Worm (Caenorhabditis elegans) whole organism, late embryonic: ENCODE results near the gene ZC302.3.

Experiments
- ahr-1 ChIP-seq: sonication (generic microtip); optimal IDR thresholded peaks from 2 replicates; lab custom pipeline; 2016; ENCODE audit warnings: missing genetic modification characterization, missing compliant biosample characterization
- ama-1 ChIP-seq: fragments of 150-350 bp; optimal IDR thresholded peaks from 2 replicates; lab custom pipeline; 2014
- ceh-14 ChIP-seq: sonication (generic microtip); optimal IDR thresholded peaks from 2 replicates; lab custom pipeline; 2016; ENCODE audit warnings: missing genotype, missing genetic modification characterization, missing compliant biosample characterization
- ceh-18 ChIP-seq: sonication (generic microtip); optimal IDR thresholded peaks from 2 replicates; lab custom pipeline; 2016; ENCODE audit warnings: missing genetic modification characterization, missing compliant biosample characterization
- ceh-22 ChIP-seq: sonication (generic microtip); optimal IDR thresholded peaks from 2 replicates; lab custom pipeline; 2017; ENCODE audit warnings: missing biosample characterization, missing genetic modification characterization
- ceh-24 ChIP-seq: sonication (generic microtip); optimal IDR thresholded peaks from 2 replicates; lab custom pipeline; 2016; ENCODE audit warnings: mild to moderate bottlenecking, missing genetic modification characterization, missing compliant biosample characterization
- ceh-31 ChIP-seq: sonication (generic microtip); optimal IDR thresholded peaks from 2 replicates; lab custom pipeline; 2016; ENCODE audit warnings: missing genetic modification characterization, missing compliant biosample characterization
- fkh-10 ChIP-seq: fragments of 150-350 bp; optimal IDR thresholded peaks from 2 replicates; lab custom pipeline; 2014; ENCODE audit warnings: missing biosample characterization, missing genetic modification reagents, missing genetic modification characterization
- hlh-30 ChIP-seq: sonication (generic microtip); optimal IDR thresholded peaks from 2 replicates; lab custom pipeline; 2017; ENCODE audit warnings: antibody characterized with exemption, missing genetic modification characterization, missing compliant biosample characterization; ENCODE audit not compliant: insufficient read depth
- pat-9 ChIP-seq: fragments of 200-800 bp; sonication (Bioruptor generic); optimal IDR thresholded peaks from 2 replicates; lab custom pipeline; 2018; ENCODE audit warnings: mild to moderate bottlenecking, missing genetic modification characterization, moderate library complexity, missing compliant biosample characterization
- unc-42 ChIP-seq: sonication (generic microtip); optimal IDR thresholded peaks from 2 replicates; lab custom pipeline; 2016; ENCODE audit warnings: missing genotype, missing genetic modification characterization, missing compliant biosample characterization
- unc-86 ChIP-seq: sonication (generic microtip); optimal IDR thresholded peaks from 2 replicates; lab custom pipeline; 2016; ENCODE audit warnings: missing genetic modification characterization, missing compliant biosample characterization

ce11 chrV:10691313-10691712 is 49.9 kb downstream of the ZC302.3 start:
- no peak for TF ChIP-seq ceh-14 (tag; lab: Kevin White, UChicago)
- TF ChIP-seq ceh-18 (tag; lab: Kevin White, UChicago), result no peak
- no peak for TF ChIP-seq ama-1
- no peak for TF ChIP-seq ahr-1 (tag; lab: Kevin White, UChicago)
- no peak for TF ChIP-seq ceh-24
- TF ChIP-seq unc-42 (tag; lab: Kevin White, UChicago), result no peak
- no peak for TF ChIP-seq hlh-30 (tag; lab: Kevin White, UChicago)
- TF ChIP-seq ceh-31, result no peak
- TF ChIP-seq ceh-22 (tag; lab: Kevin White, UChicago), result no peak
- no peak for TF ChIP-seq pat-9 (tag; lab: Kevin White, UChicago)
- TF ChIP-seq fkh-10 (GFP tag; lab: Kevin White, UChicago), result no peak
- no peak for TF ChIP-seq unc-86 (tag; lab: Kevin White, UChicago)
